Worm (Caenorhabditis elegans) whole organism, midembryonic: ENCODE measurements around the gene Y73C8B.2.

Experiments used
- flt-1 ChIP-seq: fragments of 200-800 bp; sonication (Bioruptor generic); IDR thresholded peaks from 2 replicates; pipeline ENCODE4 v1.3.6; 2022; ENCODE audit warnings: missing genetic modification characterization, missing compliant biosample characterization
- med-1 ChIP-seq: sonication (generic microtip); optimal IDR thresholded peaks from 2 replicates; lab custom pipeline; 2017; ENCODE audit warnings: missing genetic modification characterization, mild to moderate bottlenecking, missing compliant biosample characterization, antibody characterized with exemption, missing genetic modification reagents; ENCODE audit not compliant: insufficient read depth

DNA sequence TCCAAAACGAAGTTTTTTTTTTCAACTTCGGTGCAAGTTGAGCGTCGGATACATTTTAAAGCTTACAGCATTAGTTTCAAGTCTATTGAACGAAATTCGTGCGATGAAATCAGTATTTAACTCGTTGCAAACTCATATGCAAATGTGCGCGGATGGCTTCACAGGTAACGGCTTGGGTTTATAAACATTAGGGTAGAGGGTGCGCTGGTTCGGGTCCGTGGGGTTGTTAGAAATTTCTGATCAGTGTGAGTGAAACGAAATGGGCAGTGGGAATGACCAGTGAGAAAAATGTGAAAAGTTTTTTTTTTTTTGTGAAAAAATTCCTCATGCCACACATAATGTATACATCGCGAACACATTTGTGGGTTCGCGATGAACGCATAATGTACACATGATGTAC lies 31.7 kb downstream of the Y73C8B.2 start:
- TF ChIP-seq flt-1 (GFP tag; lab: Robert Waterston, UW) = no peak
- no peak for TF ChIP-seq med-1 (GFP tag; lab: Kevin White, UChicago)
